Fruit fly (Drosophila melanogaster) whole organism, embryonic: ENCODE measurements around the gene ImpE3.

ENCODE experiments used
- B-H2 ChIP-seq: fragments of 200-800 bp; sonication (Bioruptor generic); optimal IDR thresholded peaks from 2 replicates; lab custom pipeline; 2018; ENCODE audit warnings: missing biosample characterization, mild to moderate bottlenecking, missing genetic modification characterization
- CG1024 ChIP-seq: fragments of 200-800 bp; sonication (Bioruptor generic); IDR thresholded peaks from 2 replicates; pipeline ENCODE4 v1.3.6; 2022; ENCODE audit warnings: missing biosample characterization, missing genetic modification characterization
- CG10565 ChIP-seq: fragments of 200-800 bp; sonication (Bioruptor generic); optimal IDR thresholded peaks from 3 replicates; lab custom pipeline; 2016; ENCODE audit warnings: missing biosample characterization, mild to moderate bottlenecking, missing genetic modification characterization
- CG10979 ChIP-seq: fragments of 200-800 bp; sonication (Bioruptor generic); optimal IDR thresholded peaks from 2 replicates; lab custom pipeline; 2018; ENCODE audit warnings: missing biosample characterization, mild to moderate bottlenecking, missing genetic modification characterization, moderate library complexity
- CG11723 ChIP-seq: fragments of 200-800 bp; sonication (Bioruptor generic); optimal IDR thresholded peaks from 2 replicates; lab custom pipeline; 2017; ENCODE audit warnings: missing biosample characterization, mild to moderate bottlenecking, missing genetic modification characterization
- CG12391 ChIP-seq: fragments of 200-800 bp; sonication (Bioruptor generic); optimal IDR thresholded peaks from 3 replicates; lab custom pipeline; 2018; ENCODE audit warnings: missing biosample characterization, mild to moderate bottlenecking, missing genetic modification characterization, moderate library complexity
- CG16815 ChIP-seq: fragments of 200-800 bp; sonication (Bioruptor generic); optimal IDR thresholded peaks from 3 replicates; lab custom pipeline; 2017; ENCODE audit warnings: missing biosample characterization, mild to moderate bottlenecking, missing genetic modification characterization
- CG17912 ChIP-seq: fragments of 200-800 bp; sonication (Bioruptor generic); optimal IDR thresholded peaks from 2 replicates; lab custom pipeline; 2018; ENCODE audit warnings: missing biosample characterization, mild to moderate bottlenecking, missing genetic modification characterization
- CG18476 ChIP-seq: fragments of 200-800 bp; sonication (Bioruptor generic); optimal IDR thresholded peaks from 2 replicates; lab custom pipeline; 2016; ENCODE audit warnings: missing biosample characterization, mild to moderate bottlenecking, missing genetic modification characterization
- CG2116 ChIP-seq: fragments of 200-800 bp; sonication (Bioruptor generic); optimal IDR thresholded peaks from 3 replicates; lab custom pipeline; 2018; ENCODE audit warnings: missing biosample characterization, mild to moderate bottlenecking, missing genetic modification characterization
- CG31365 ChIP-seq: fragments of 200-800 bp; sonication (Bioruptor generic); optimal IDR thresholded peaks from 2 replicates; lab custom pipeline; 2018; ENCODE audit warnings: missing biosample characterization, mild to moderate bottlenecking, missing genetic modification characterization
- CG32532 ChIP-seq: fragments of 200-800 bp; sonication (Bioruptor generic); IDR thresholded peaks from 2 replicates; pipeline ENCODE4 v1.3.6; 2022; ENCODE audit warnings: missing biosample characterization, missing genetic modification characterization
- CG3847 ChIP-seq: fragments of 200-800 bp; sonication (Bioruptor generic); IDR thresholded peaks from 2 replicates; pipeline ENCODE4 v1.3.6; 2022; ENCODE audit warnings: missing biosample characterization, missing genetic modification characterization
- CG3995 ChIP-seq: fragments of 200-800 bp; sonication (Bioruptor generic); optimal IDR thresholded peaks from 3 replicates; lab custom pipeline; 2016; ENCODE audit warnings: missing biosample characterization, missing genetic modification characterization
- CG4617 ChIP-seq: fragments of 200-800 bp; sonication (Bioruptor generic); optimal IDR thresholded peaks from 3 replicates; lab custom pipeline; 2016; ENCODE audit warnings: missing biosample characterization, missing genetic modification characterization, borderline replicate concordance
- CG9437 ChIP-seq: fragments of 200-800 bp; sonication (Bioruptor generic); optimal IDR thresholded peaks from 2 replicates; lab custom pipeline; 2018; ENCODE audit warnings: missing biosample characterization, mild to moderate bottlenecking, missing genetic modification characterization
- CG9797 ChIP-seq: fragments of 200-800 bp; sonication (Bioruptor generic); optimal IDR thresholded peaks from 3 replicates; lab custom pipeline; 2018; ENCODE audit warnings: missing biosample characterization, mild to moderate bottlenecking, missing genetic modification characterization
- CoRest ChIP-seq: fragments of 200-800 bp; sonication (Bioruptor generic); optimal IDR thresholded peaks from 3 replicates; lab custom pipeline; 2018; ENCODE audit warnings: missing biosample characterization, mild to moderate bottlenecking, missing genetic modification characterization, moderate library complexity
- Deaf1 ChIP-seq: fragments of 200-800 bp; optimal IDR thresholded peaks from 3 replicates; lab custom pipeline; 2019; ENCODE audit warnings: missing biosample characterization, mild to moderate bottlenecking, missing genetic modification characterization, moderate library complexity
- Dll ChIP-seq: fragments of 200-800 bp; sonication (Bioruptor generic); IDR thresholded peaks from 4 replicates; pipeline ENCODE4 v1.3.6; 2022; ENCODE audit warnings: missing biosample characterization, missing genetic modification characterization; ENCODE audit not compliant: partially characterized antibody
- Doc3 ChIP-seq: fragments of 200-800 bp; sonication (Bioruptor generic); IDR thresholded peaks from 3 replicates; pipeline ENCODE4 v1.3.6; 2022; ENCODE audit warnings: missing biosample characterization, missing genetic modification characterization; ENCODE audit not compliant: partially characterized antibody
- ERR ChIP-seq: fragments of 200-800 bp; sonication (Bioruptor generic); optimal IDR thresholded peaks from 2 replicates; lab custom pipeline; 2016; ENCODE audit warnings: missing biosample characterization, missing genetic modification characterization
- Fer1 ChIP-seq: fragments of 200-800 bp; sonication (Bioruptor generic); optimal IDR thresholded peaks from 2 replicates; lab custom pipeline; 2017; ENCODE audit warnings: missing biosample characterization, mild to moderate bottlenecking, missing genetic modification characterization
- Gsc ChIP-seq: fragments of 200-800 bp; sonication (Bioruptor generic); IDR thresholded peaks from 2 replicates; pipeline ENCODE4 v1.3.6; 2022; ENCODE audit warnings: missing biosample characterization, missing genetic modification characterization
- HLHmδ ChIP-seq: fragments of 200-800 bp; sonication (Bioruptor generic); optimal IDR thresholded peaks from 2 replicates; lab custom pipeline; 2018; ENCODE audit warnings: missing biosample characterization, mild to moderate bottlenecking, missing genetic modification characterization, moderate library complexity
- MESR4 ChIP-seq: fragments of 200-800 bp; sonication (Bioruptor generic); optimal IDR thresholded peaks from 2 replicates; lab custom pipeline; 2018; ENCODE audit warnings: missing biosample characterization, mild to moderate bottlenecking, missing genetic modification characterization, moderate library complexity
- Myb ChIP-seq: fragments of 200-800 bp; sonication (Bioruptor generic); optimal IDR thresholded peaks from 2 replicates; lab custom pipeline; 2016; ENCODE audit warnings: missing biosample characterization, missing genetic modification characterization
- Pdp1 ChIP-seq, 2 experiments: fragments of 200-800 bp; sonication (Bioruptor generic); optimal IDR thresholded peaks; 3 replicates each; lab custom pipeline; 2016; ENCODE audit warnings: missing biosample characterization in 2 of 2, missing genetic modification characterization in 2 of 2, mild to moderate bottlenecking in 1 of 2, moderate library complexity in 1 of 2
- Side ChIP-seq: fragments of 200-800 bp; sonication (Bioruptor generic); optimal IDR thresholded peaks from 2 replicates; lab custom pipeline; 2016; ENCODE audit warnings: missing biosample characterization, missing genetic modification characterization
- Sry-δ ChIP-seq: fragments of 200-800 bp; sonication (Bioruptor generic); optimal IDR thresholded peaks from 2 replicates; lab custom pipeline; 2016; ENCODE audit warnings: missing biosample characterization, missing genetic modification characterization
- YL-1 ChIP-seq: fragments of 200-800 bp; sonication (Bioruptor generic); optimal IDR thresholded peaks from 3 replicates; lab custom pipeline; 2017; ENCODE audit warnings: missing biosample characterization, mild to moderate bottlenecking, missing genetic modification characterization
- bbx ChIP-seq: fragments of 200-800 bp; sonication (Bioruptor generic); IDR thresholded peaks from 2 replicates; pipeline ENCODE4 v1.3.6; 2022; ENCODE audit warnings: missing biosample characterization, missing genetic modification characterization; ENCODE audit not compliant: partially characterized antibody
- caup ChIP-seq: fragments of 200-800 bp; sonication (Bioruptor generic); optimal IDR thresholded peaks from 3 replicates; lab custom pipeline; 2017; ENCODE audit warnings: missing biosample characterization, mild to moderate bottlenecking, missing genetic modification characterization, moderate library complexity; ENCODE audit not compliant: severe bottlenecking
- corto ChIP-seq: fragments of 200-800 bp; sonication (Bioruptor generic); optimal IDR thresholded peaks from 2 replicates; lab custom pipeline; 2016; ENCODE audit warnings: missing biosample characterization, mild to moderate bottlenecking, missing genetic modification characterization, moderate library complexity
- crp ChIP-seq, 2 experiments: fragments of 200-800 bp; sonication (Bioruptor generic); optimal IDR thresholded peaks; 2 replicates in 1 of 2; 3 replicates in 1 of 2; lab custom pipeline; 2017; ENCODE audit warnings: missing biosample characterization in 2 of 2, missing genetic modification characterization in 2 of 2, mild to moderate bottlenecking in 1 of 2, moderate library complexity in 1 of 2
- dmrt11E ChIP-seq: fragments of 200-800 bp; sonication (Bioruptor generic); optimal IDR thresholded peaks from 3 replicates; lab custom pipeline; 2018; ENCODE audit warnings: missing biosample characterization, mild to moderate bottlenecking, missing genetic modification characterization, moderate library complexity
- ewg ChIP-seq: fragments of 200-800 bp; sonication (Bioruptor generic); optimal IDR thresholded peaks from 3 replicates; lab custom pipeline; 2017; ENCODE audit warnings: mild to moderate bottlenecking, missing biosample characterization, missing genetic modification reagents, missing genetic modification characterization
- gfzf ChIP-seq: fragments of 200-800 bp; sonication (Bioruptor generic); optimal IDR thresholded peaks from 2 replicates; lab custom pipeline; 2016; ENCODE audit warnings: missing biosample characterization, mild to moderate bottlenecking, missing genetic modification characterization, moderate library complexity
- hbn ChIP-seq: fragments of 200-800 bp; sonication (Bioruptor generic); IDR thresholded peaks from 2 replicates; pipeline ENCODE4 v1.3.6; 2022; ENCODE audit warnings: missing biosample characterization, missing genetic modification characterization; ENCODE audit not compliant: partially characterized antibody
- nerfin-1 ChIP-seq: fragments of 200-800 bp; sonication (Bioruptor generic); optimal IDR thresholded peaks from 3 replicates; lab custom pipeline; 2019; ENCODE audit warnings: missing biosample characterization, mild to moderate bottlenecking, missing genetic modification characterization, moderate library complexity
- prd ChIP-seq, 3 experiments: fragments of >200 bp in 2 of 3; fragments of 200-800 bp in 1 of 3; sonication (Bioruptor generic) in 1 of 3; optimal IDR thresholded peaks in 2 of 3; IDR thresholded peaks in 1 of 3; 2 replicates in 2 of 3; 3 replicates in 1 of 3; pipeline versions ENCODE4 v1.3.6 to Lab custom; 2017 to 2022; ENCODE audit warnings: missing biosample characterization in 1 of 3, missing genetic modification characterization in 1 of 3
- sens-2 ChIP-seq: fragments of 200-800 bp; sonication (Bioruptor generic); IDR thresholded peaks from 2 replicates; pipeline ENCODE4 v1.3.6; 2022; ENCODE audit warnings: missing biosample characterization, missing genetic modification characterization
- stc ChIP-seq: fragments of 200-800 bp; sonication (Bioruptor generic); IDR thresholded peaks from 2 replicates; pipeline ENCODE4 v1.3.6; 2022; ENCODE audit warnings: missing biosample characterization, missing genetic modification characterization
- stwl ChIP-seq: fragments of 200-800 bp; sonication (Bioruptor generic); optimal IDR thresholded peaks from 3 replicates; lab custom pipeline; 2018; ENCODE audit warnings: missing biosample characterization, mild to moderate bottlenecking, missing genetic modification characterization, moderate library complexity
- tin ChIP-seq: fragments of 200-800 bp; sonication (Bioruptor generic); optimal IDR thresholded peaks from 3 replicates; lab custom pipeline; 2016; ENCODE audit warnings: missing biosample characterization, missing genetic modification characterization
- vvl ChIP-seq: fragments of 200-800 bp; sonication (Bioruptor generic); IDR thresholded peaks from 2 replicates; pipeline ENCODE4 v1.3.6; 2022; ENCODE audit warnings: missing biosample characterization, missing genetic modification characterization
- zf30C ChIP-seq: fragments of 200-800 bp; sonication (Bioruptor generic); optimal IDR thresholded peaks from 3 replicates; lab custom pipeline; 2018; ENCODE audit warnings: missing biosample characterization, mild to moderate bottlenecking, missing genetic modification characterization
- zfh2 ChIP-seq: fragments of 200-800 bp; sonication (Bioruptor generic); optimal IDR thresholded peaks from 2 replicates; lab custom pipeline; 2016; ENCODE audit warnings: missing biosample characterization, missing genetic modification characterization

ImpE3 gene

dm6 chr3R:8009080-8009620 lies 20.2 kb downstream of the ImpE3 start, which contains the start of the genes CG11052 and CG3223 (continued):
- TF ChIP-seq CG3995 (GFP tag; lab: Kevin White, UChicago): peak; percentile 76
- no peak for TF ChIP-seq B-H2 (GFP tag; lab: Kevin White, UChicago)
- peak in 1 of 2 experiments; percentile 9 for TF ChIP-seq crp (GFP tag; optimal IDR thresholded peaks at IDR 0.05; lab: Kevin White, UChicago)
- TF ChIP-seq Sry-δ (GFP tag; lab: Kevin White, UChicago): peak; percentile 63
- no peak for TF ChIP-seq CG31365 (tag; lab: Kevin White, UChicago)
- no peak for TF ChIP-seq prd (optimal IDR thresholded peaks at IDR 0.05; lab: Kevin White, UChicago)
- no peak for TF ChIP-seq prd (GFP tag; IDR thresholded peaks at IDR 0.05; lab: Robert Waterston, UW)
- no peak for TF ChIP-seq Deaf1
- TF ChIP-seq stwl: peak; percentile 58
- peak; percentile 70 for TF ChIP-seq MESR4 (GFP tag; lab: Kevin White, UChicago)
- peak; percentile 1 for TF ChIP-seq CG10979 (tag; lab: Kevin White, UChicago)
- no peak for TF ChIP-seq nerfin-1 (tag; lab: Kevin White, UChicago)
- no peak for TF ChIP-seq sens-2 (GFP tag; lab: Robert Waterston, UW)
- TF ChIP-seq Fer1 (GFP tag; lab: Kevin White, UChicago): peak; percentile 44
- peak; percentile 70 for TF ChIP-seq CG4617 (GFP tag; lab: Kevin White, UChicago)
- TF ChIP-seq Myb: peak; percentile 55
- TF ChIP-seq Dll: peak; percentile 58; the same call in 1 of the 4 replicates
- no peak for TF ChIP-seq HLHmδ (GFP tag; lab: Kevin White, UChicago)
- TF ChIP-seq dmrt11E (tag; lab: Kevin White, UChicago): no peak
- no peak for TF ChIP-seq Doc3 (GFP tag; lab: Robert Waterston, UW)
- TF ChIP-seq Side (GFP tag; lab: Kevin White, UChicago): peak; percentile 24
- peak; percentile 36 for TF ChIP-seq CG12391 (tag; lab: Kevin White, UChicago)
- peak; percentile 47 for TF ChIP-seq ERR (GFP tag; lab: Kevin White, UChicago)
- peak; percentile 49 for TF ChIP-seq gfzf
- TF ChIP-seq vvl: peak; percentile 51
- TF ChIP-seq hbn: 0 out of 2 replicates have a peak, but pooled peaks have one; percentile 33
- peak; percentile 72 for TF ChIP-seq CG2116 (GFP tag; lab: Kevin White, UChicago)
- TF ChIP-seq CG9437 (GFP tag; lab: Kevin White, UChicago): no peak
- peak; percentile 13; the same call in 1 of the 2 replicates for TF ChIP-seq CG3847 (GFP tag; lab: Robert Waterston, UW)

dm6 chr3R:8007595-8008255 lies 21.6 kb downstream of the ImpE3 start, which contains the start of gene CG2767:
Gene CG2767, minus strand, starts transcription at chr3R:8008110.
- TF ChIP-seq corto (GFP tag; lab: Kevin White, UChicago) (no peak), CG16815 (GFP tag; lab: Kevin White, UChicago) (no peak), CoRest (no peak), Pdp1 (GFP tag; optimal IDR thresholded peaks at IDR 0.05; lab: Kevin White, UChicago) (peak in 1 of 2 experiments; percentile 53), CG10565 (GFP tag; lab: Kevin White, UChicago) (no peak), tin (no peak), ewg (no peak), zf30C (GFP tag; lab: Kevin White, UChicago) (no peak), Gsc (GFP tag; lab: Robert Waterston, UW) (no peak), CG32532 (no peak), CG1024 (no peak), CG9797 (GFP tag; lab: Kevin White, UChicago) (peak; percentile 45), stc (GFP tag; lab: Robert Waterston, UW) (no peak), CG11723 (no peak), bbx (0 out of 2 replicates have a peak, but pooled peaks have one; percentile 10), CG17912 (GFP tag; lab: Kevin White, UChicago) (no peak), zfh2 (GFP tag; lab: Kevin White, UChicago) (no peak), caup (no peak), YL-1 (GFP tag; lab: Kevin White, UChicago) (peak; percentile 12), CG18476 (GFP tag; lab: Kevin White, UChicago) (no peak)
